Worm (Caenorhabditis elegans): ENCODE results near the gene col-161.

DNA sequence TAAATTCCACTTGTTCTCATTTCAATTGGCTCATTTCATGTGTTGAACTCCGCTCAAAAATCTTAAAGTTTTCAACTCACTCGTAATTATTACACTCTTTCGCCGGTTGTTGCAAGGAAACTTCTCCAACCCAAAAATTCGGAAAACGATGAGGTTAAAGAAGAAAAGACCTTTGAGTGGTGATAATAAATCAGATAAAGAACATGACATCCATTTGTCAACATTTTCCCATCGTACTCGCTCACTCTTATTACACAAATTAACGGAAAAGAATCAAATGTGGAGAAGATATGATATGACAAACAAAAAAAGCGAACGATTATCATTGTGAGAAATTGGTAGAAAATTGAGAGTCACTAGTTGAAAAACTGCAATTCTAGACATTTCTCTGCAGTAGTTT lies 32.5 kb downstream of the col-161 start:
- TF ChIP-seq ztf-29 (GFP tag; IDR thresholded peaks at IDR 0.05) (no peak), flt-1 (GFP tag; IDR thresholded peaks at IDR 0.05) (no peak), cog-1 (tag; optimal IDR thresholded peaks at IDR 0.05) (no peak), med-1 (GFP tag; optimal IDR thresholded peaks at IDR 0.05; ENCODE audit: insufficient read depth) (no peak)
